Worm (Caenorhabditis elegans): Measurements from ENCODE around the gene srg-47.

ce11 chrV:14523788-14524582 is 32.1 kb downstream of the srg-47 start, which contains the start of gene ril-1:
- TF ChIP-seq Y55F3AM.14 (GFP tag; optimal IDR thresholded peaks at IDR 0.05) (no peak), unc-62 (GFP tag; optimal IDR thresholded peaks at IDR 0.05) (no peak), egl-27 (tag; optimal IDR thresholded peaks at IDR 0.05) (no peak), fos-1 (tag; optimal IDR thresholded peaks at IDR 0.05) (peak; percentile 35), ceh-82 (tag; optimal IDR thresholded peaks at IDR 0.05) (no peak), skn-1 (tag; optimal IDR thresholded peaks at IDR 0.05) (peak; percentile 60), nhr-237 (tag; optimal IDR thresholded peaks at IDR 0.05) (no peak), nhr-25 (tag; optimal IDR thresholded peaks at IDR 0.05) (peak; percentile 56), lsy-2 (tag; optimal IDR thresholded peaks at IDR 0.05) (peak in 1 of 2 experiments; percentile 52), nhr-12 (tag; optimal IDR thresholded peaks at IDR 0.05) (no peak), mab-5 (tag; optimal IDR thresholded peaks at IDR 0.05) (no peak)
